Worm (Caenorhabditis elegans) whole organism, young adult: ENCODE results near the gene C08E8.6.
"Not testable (repeated sequence)": the region's sequence is repeated elsewhere in the genome, so short reads cannot be mapped to it uniquely, and the experiment has no call there.

ENCODE experiments used
- C17E4.6 ChIP-seq: fragments of 200-800 bp; sonication (Bioruptor generic); IDR thresholded peaks from 2 replicates; pipeline ENCODE4 v1.3.6; 2022; ENCODE audit warnings: missing genetic modification reagents, missing genetic modification characterization, missing compliant biosample characterization
- F10E7.11 ChIP-seq: sonication (generic microtip); optimal IDR thresholded peaks from 2 replicates; lab custom pipeline; 2017; ENCODE audit warnings: mild to moderate bottlenecking, missing genetic modification characterization, moderate library complexity, missing compliant biosample characterization
- F37B4.10 ChIP-seq: fragments of 200-800 bp; sonication (Bioruptor generic); IDR thresholded peaks from 2 replicates; pipeline ENCODE4 v1.3.6; 2022; ENCODE audit warnings: missing genetic modification characterization, missing compliant biosample characterization
- T26A5.8 ChIP-seq: sonication (generic microtip); optimal IDR thresholded peaks from 2 replicates; lab custom pipeline; 2016; ENCODE audit warnings: missing genetic modification characterization, missing compliant biosample characterization
- Y56A3A.18 ChIP-seq: fragments of 200-800 bp; sonication (Bioruptor generic); IDR thresholded peaks from 2 replicates; pipeline ENCODE4 v1.3.6; 2022; ENCODE audit warnings: missing genetic modification reagents, missing genetic modification characterization, missing compliant biosample characterization
- akir-1 ChIP-seq: fragments of 200-800 bp; sonication (Bioruptor generic); optimal IDR thresholded peaks from 2 replicates; lab custom pipeline; 2018; ENCODE audit warnings: mild to moderate bottlenecking, missing genetic modification characterization, moderate library complexity, missing compliant biosample characterization
- ama-1 ChIP-seq, 3 experiments: fragments of 150-350 bp in 1 of 3; sonication (generic microtip) in 2 of 3; optimal IDR thresholded peaks; 2 replicates each; lab custom pipeline; 2014 to 2018; ENCODE audit warnings: missing biosample characterization in 2 of 3, missing genetic modification characterization in 2 of 3, missing genetic modification reagents in 2 of 3
- atf-7 ChIP-seq: sonication (generic microtip); optimal IDR thresholded peaks from 2 replicates; lab custom pipeline; 2017; ENCODE audit warnings: mild to moderate bottlenecking, missing genetic modification characterization, missing compliant biosample characterization
- athp-1 ChIP-seq: sonication (generic microtip); optimal IDR thresholded peaks from 2 replicates; lab custom pipeline; 2017; ENCODE audit warnings: mild to moderate bottlenecking, missing genetic modification characterization, missing compliant biosample characterization
- bed-1 ChIP-seq: fragments of 200-800 bp; sonication (Bioruptor generic); IDR thresholded peaks from 2 replicates; pipeline ENCODE4 v1.3.6; 2022; ENCODE audit warnings: missing genetic modification reagents, missing genetic modification characterization, missing compliant biosample characterization
- ceh-100 ChIP-seq: fragments of 200-800 bp; sonication (Bioruptor generic); IDR thresholded peaks from 2 replicates; pipeline ENCODE4 v1.3.6; 2022; ENCODE audit warnings: missing genetic modification reagents, missing genetic modification characterization, missing compliant biosample characterization
- ceh-79 ChIP-seq: sonication (generic microtip); optimal IDR thresholded peaks from 2 replicates; lab custom pipeline; 2017; ENCODE audit warnings: mild to moderate bottlenecking, missing genetic modification characterization, missing compliant biosample characterization
- dox-1 ChIP-seq: fragments of 200-800 bp; sonication (Bioruptor generic); IDR thresholded peaks from 2 replicates; pipeline ENCODE4 v1.3.6; 2022; ENCODE audit warnings: missing genetic modification reagents, missing genetic modification characterization, missing compliant biosample characterization
- dpff-1 ChIP-seq: sonication (generic microtip); optimal IDR thresholded peaks from 2 replicates; lab custom pipeline; 2017; ENCODE audit warnings: mild to moderate bottlenecking, missing genetic modification characterization, missing compliant biosample characterization
- fkh-3 ChIP-seq: sonication (generic microtip); optimal IDR thresholded peaks from 2 replicates; lab custom pipeline; 2016; ENCODE audit warnings: mild to moderate bottlenecking, missing genetic modification characterization, missing compliant biosample characterization
- hmg-1.2 ChIP-seq: fragments of 200-800 bp; sonication (Bioruptor generic); IDR thresholded peaks from 2 replicates; pipeline ENCODE4 v1.3.6; 2022; ENCODE audit warnings: missing genetic modification reagents, missing genetic modification characterization, missing compliant biosample characterization
- hrde-1 ChIP-seq: sonication (generic microtip); optimal IDR thresholded peaks from 2 replicates; lab custom pipeline; 2016; ENCODE audit warnings: missing genetic modification characterization, mild to moderate bottlenecking, missing compliant biosample characterization, moderate library complexity, missing genotype, missing genetic modification reagents, borderline replicate concordance
- lin-26 ChIP-seq: fragments of 200-800 bp; sonication (Bioruptor generic); IDR thresholded peaks from 2 replicates; pipeline ENCODE4 v1.3.6; 2022; ENCODE audit warnings: missing genetic modification reagents, missing genetic modification characterization, missing compliant biosample characterization
- lin-35 ChIP-seq, 3 experiments: fragments of 150-350 bp in 2 of 3; sonication (generic microtip) in 1 of 3; optimal IDR thresholded peaks; 2 replicates each; lab custom pipeline; 2014 to 2018; ENCODE audit warnings: missing biosample characterization in 3 of 3, missing genetic modification characterization in 3 of 3, missing genetic modification reagents in 3 of 3
- lsl-1 ChIP-seq: fragments of 200-800 bp; sonication (Bioruptor generic); optimal IDR thresholded peaks from 2 replicates; lab custom pipeline; 2018; ENCODE audit warnings: mild to moderate bottlenecking, missing genetic modification characterization, moderate library complexity, missing compliant biosample characterization
- madf-3 ChIP-seq: fragments of 200-800 bp; sonication (Bioruptor generic); IDR thresholded peaks from 2 replicates; pipeline ENCODE4 v1.3.6; 2022; ENCODE audit warnings: missing genetic modification reagents, missing genetic modification characterization, missing compliant biosample characterization
- madf-8 ChIP-seq: fragments of 200-800 bp; sonication (Bioruptor generic); conservative IDR thresholded peaks from 2 replicates; pipeline ENCODE4 v1.3.6; 2022; ENCODE audit warnings: missing genetic modification reagents, missing genetic modification characterization, missing compliant biosample characterization
- nfya-1 ChIP-seq: sonication (generic microtip); optimal IDR thresholded peaks from 2 replicates; lab custom pipeline; 2017; ENCODE audit warnings: antibody characterized with exemption, missing compliant biosample characterization, missing genetic modification characterization, borderline replicate concordance; ENCODE audit not compliant: insufficient read depth
- nhr-27 ChIP-seq: fragments of 200-800 bp; sonication (Bioruptor generic); optimal IDR thresholded peaks from 2 replicates; lab custom pipeline; 2018; ENCODE audit warnings: mild to moderate bottlenecking, missing genetic modification characterization, moderate library complexity, missing compliant biosample characterization
- nhr-90 ChIP-seq: sonication (generic microtip); optimal IDR thresholded peaks from 2 replicates; lab custom pipeline; 2016; ENCODE audit warnings: missing genotype, mild to moderate bottlenecking, missing genetic modification characterization, missing compliant biosample characterization
- pbrm-1 ChIP-seq: fragments of 200-800 bp; sonication (Bioruptor generic); IDR thresholded peaks from 2 replicates; pipeline ENCODE4 v1.3.6; 2022; ENCODE audit warnings: missing genetic modification reagents, missing genetic modification characterization, missing compliant biosample characterization
- rcor-1 ChIP-seq: fragments of 200-800 bp; sonication (Bioruptor generic); IDR thresholded peaks from 2 replicates; pipeline ENCODE4 v1.3.6; 2022; ENCODE audit warnings: missing genetic modification reagents, missing genetic modification characterization, missing compliant biosample characterization
- rpc-1 ChIP-seq, 2 experiments: fragments of 150-350 bp in 1 of 2; sonication (generic microtip) in 1 of 2; optimal IDR thresholded peaks; 2 replicates each; lab custom pipeline; 2014 to 2018; ENCODE audit warnings: missing biosample characterization in 1 of 2, missing genetic modification characterization in 1 of 2, missing genetic modification reagents in 1 of 2, missing genotype in 1 of 2
- snpc-4 ChIP-seq, 5 experiments: fragments of 150-350 bp in 1 of 5; sonication (generic microtip) in 4 of 5; optimal IDR thresholded peaks; 2 replicates each; lab custom pipeline; 2014 to 2018; ENCODE audit warnings: missing genetic modification characterization in 5 of 5, missing biosample characterization in 3 of 5, antibody characterized with exemption in 2 of 5, mild to moderate bottlenecking in 2 of 5, missing compliant biosample characterization in 2 of 5, missing genotype in 2 of 5, moderate library complexity in 2 of 5, missing genetic modification reagents in 1 of 5
- tbp1 ChIP-seq: fragments of 200-800 bp; sonication (Bioruptor generic); optimal IDR thresholded peaks from 2 replicates; lab custom pipeline; 2018; ENCODE audit warnings: mild to moderate bottlenecking, missing genetic modification characterization, missing compliant biosample characterization
- zim-3 ChIP-seq: sonication (generic microtip); optimal IDR thresholded peaks from 2 replicates; lab custom pipeline; 2017; ENCODE audit warnings: mild to moderate bottlenecking, missing genetic modification characterization, moderate library complexity, missing compliant biosample characterization
- ztf-25 ChIP-seq: fragments of 200-800 bp; sonication (Bioruptor generic); IDR thresholded peaks from 2 replicates; pipeline ENCODE4 v1.3.6; 2022; ENCODE audit warnings: missing genetic modification reagents, missing genetic modification characterization, missing compliant biosample characterization
- ztf-28 ChIP-seq: fragments of 200-800 bp; sonication (Bioruptor generic); IDR thresholded peaks from 2 replicates; pipeline ENCODE4 v1.3.6; 2022; ENCODE audit warnings: missing genetic modification reagents, missing genetic modification characterization, missing compliant biosample characterization
- ztf-6 ChIP-seq: fragments of 200-800 bp; sonication (Bioruptor generic); IDR thresholded peaks from 2 replicates; pipeline ENCODE4 v1.3.6; 2022; ENCODE audit warnings: missing genetic modification reagents, missing genetic modification characterization, missing compliant biosample characterization

Gene C08E8.6

DNA sequence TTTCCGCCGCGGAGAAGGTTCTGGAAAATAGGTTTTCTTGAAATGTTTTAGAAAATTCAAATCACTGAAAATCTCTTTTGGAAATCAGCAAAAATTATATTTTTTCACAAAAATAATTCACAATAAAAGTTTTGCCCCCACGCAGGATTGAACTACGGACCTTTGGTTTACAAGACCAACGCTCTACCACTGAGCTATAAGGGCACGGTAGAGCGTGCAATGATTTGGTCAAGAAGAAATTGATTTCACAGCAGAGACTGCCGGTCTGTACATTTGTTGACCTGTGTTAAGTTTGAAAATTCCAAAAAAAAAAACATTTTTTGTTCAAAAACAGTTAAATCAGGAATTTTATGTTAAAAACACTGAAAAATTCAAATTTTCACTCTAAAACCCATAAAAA is 44.1 kb upstream of the C08E8.6 start (continued):
- peak; percentile 81; the same call in 1 of the 2 replicates for TF ChIP-seq ztf-25 (GFP tag; lab: Robert Waterston, UW)
- TF ChIP-seq ceh-79 (tag; lab: Kevin White, UChicago) = no peak
- peak in 1 of 3 experiments; percentile 56 for TF ChIP-seq lin-35 (GFP tag; optimal IDR thresholded peaks at IDR 0.05; lab: Kevin White, UChicago)
- TF ChIP-seq F10E7.11 (tag; lab: Kevin White, UChicago) = no peak
- no peak for TF ChIP-seq nfya-1 (tag; lab: Kevin White, UChicago)
- TF ChIP-seq pbrm-1 (GFP tag; lab: Robert Waterston, UW) = no peak
- no peak for TF ChIP-seq ztf-6 (GFP tag; lab: Robert Waterston, UW)
- TF ChIP-seq snpc-4 (GFP tag; optimal IDR thresholded peaks at IDR 0.05; lab: Kevin White, UChicago) = peak; percentile 60
- peak in 2 of 4 experiments; percentile 18 to 74 for TF ChIP-seq snpc-4 (tag; optimal IDR thresholded peaks at IDR 0.05; lab: Kevin White, UChicago)
- TF ChIP-seq dpff-1 (tag; lab: Kevin White, UChicago) = no peak
- no peak for TF ChIP-seq atf-7 (tag; lab: Kevin White, UChicago)
- no peak for TF ChIP-seq fkh-3 (tag; lab: Kevin White, UChicago)
- TF ChIP-seq ztf-28 (GFP tag; lab: Robert Waterston, UW) = no peak
- peak; percentile 92 for TF ChIP-seq tbp1
- TF ChIP-seq rpc-1 (optimal IDR thresholded peaks at IDR 0.05; lab: Kevin White, UChicago) = peak; percentile 82
- TF ChIP-seq rpc-1 (tag; optimal IDR thresholded peaks at IDR 0.05; lab: Kevin White, UChicago) = peak; percentile 94
- TF ChIP-seq lsl-1 (GFP tag; lab: Kevin White, UChicago) = peak; percentile 3
- peak; percentile 43 for TF ChIP-seq zim-3
- TF ChIP-seq akir-1 (GFP tag; lab: Kevin White, UChicago) = no peak
- TF ChIP-seq Y56A3A.18 (GFP tag; lab: Robert Waterston, UW) = peak; percentile 77; the same call in 1 of the 2 replicates
- TF ChIP-seq athp-1 (tag; lab: Kevin White, UChicago) = no peak
- TF ChIP-seq lin-26 (GFP tag; lab: Robert Waterston, UW) = peak; percentile 79
- TF ChIP-seq F37B4.10 (GFP tag; lab: Robert Waterston, UW) = no peak
- no peak for TF ChIP-seq madf-3
- TF ChIP-seq ama-1 (optimal IDR thresholded peaks at IDR 0.05; lab: Kevin White, UChicago) = no peak
- peak in 1 of 2 experiments; percentile 31 for TF ChIP-seq ama-1 (GFP tag; optimal IDR thresholded peaks at IDR 0.05; lab: Kevin White, UChicago)
- TF ChIP-seq rcor-1 (GFP tag; lab: Robert Waterston, UW) = peak; percentile 28; the same call in 1 of the 2 replicates
- TF ChIP-seq T26A5.8 (tag; lab: Kevin White, UChicago) = peak; percentile 25
- no peak for TF ChIP-seq bed-1 (GFP tag; lab: Robert Waterston, UW)
- peak; percentile 52 for TF ChIP-seq nhr-90 (tag; lab: Kevin White, UChicago)
- TF ChIP-seq madf-8 = no peak
- no peak for TF ChIP-seq ceh-100 (GFP tag; lab: Robert Waterston, UW)

DNA sequence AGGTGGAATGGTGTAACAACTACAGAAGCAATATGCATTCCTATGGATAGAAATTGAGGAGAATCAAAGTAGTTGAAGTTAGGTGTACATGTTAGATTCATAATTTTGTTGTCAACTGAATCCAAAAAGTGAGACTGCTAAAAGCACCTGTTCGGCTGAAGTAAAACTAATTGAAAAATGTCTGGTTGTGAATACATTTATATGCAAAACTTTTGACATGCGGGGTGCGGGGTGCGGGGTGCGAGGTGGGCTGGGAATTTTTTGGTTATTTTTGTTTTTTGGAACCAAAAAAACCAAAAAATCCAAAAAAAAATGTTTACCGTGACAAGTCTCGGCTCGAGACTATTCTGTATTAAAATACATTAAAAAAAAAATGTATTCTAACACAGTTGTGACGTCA is 41.9 kb upstream of the C08E8.6 start, which contains the start of gene srh-207:
Gene srh-207 (minus strand): TSS at position 101 of the 400 bp plus-strand sequence.
- no peak for TF ChIP-seq hrde-1 (tag; lab: Kevin White, UChicago)
- TF ChIP-seq dox-1 (GFP tag; lab: Robert Waterston, UW) = no peak

DNA sequence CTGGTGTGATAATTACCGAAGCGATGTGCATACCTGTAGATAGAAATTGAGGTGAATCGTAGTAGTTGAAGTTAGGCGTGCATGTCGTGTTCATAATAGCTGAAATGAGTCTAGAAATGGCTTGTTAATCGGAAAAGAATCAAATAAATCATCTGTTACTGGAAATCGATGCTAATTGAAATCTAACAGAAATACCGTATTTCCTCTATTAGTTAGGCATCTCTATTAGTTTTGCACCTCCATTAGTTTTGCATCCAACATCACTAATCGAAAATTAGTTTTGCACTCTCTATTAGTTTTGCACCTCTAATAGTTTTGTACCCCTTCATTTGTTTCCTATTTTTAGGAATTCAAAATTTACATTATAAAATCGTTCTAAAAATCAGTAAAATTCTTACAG is 36.5 kb upstream of the C08E8.6 start, which contains the start of gene srh-209:
Gene srh-209 (minus strand): TSS at position 101 of the 400 bp plus-strand sequence.
- not testable (repeated sequence) for TF ChIP-seq hmg-1.2 (GFP tag; lab: Robert Waterston, UW); nhr-27 (tag; lab: Kevin White, UChicago); C17E4.6 (GFP tag; lab: Robert Waterston, UW)
